Fruit fly (Drosophila melanogaster): Measurements from ENCODE around the gene St2.

DNA sequence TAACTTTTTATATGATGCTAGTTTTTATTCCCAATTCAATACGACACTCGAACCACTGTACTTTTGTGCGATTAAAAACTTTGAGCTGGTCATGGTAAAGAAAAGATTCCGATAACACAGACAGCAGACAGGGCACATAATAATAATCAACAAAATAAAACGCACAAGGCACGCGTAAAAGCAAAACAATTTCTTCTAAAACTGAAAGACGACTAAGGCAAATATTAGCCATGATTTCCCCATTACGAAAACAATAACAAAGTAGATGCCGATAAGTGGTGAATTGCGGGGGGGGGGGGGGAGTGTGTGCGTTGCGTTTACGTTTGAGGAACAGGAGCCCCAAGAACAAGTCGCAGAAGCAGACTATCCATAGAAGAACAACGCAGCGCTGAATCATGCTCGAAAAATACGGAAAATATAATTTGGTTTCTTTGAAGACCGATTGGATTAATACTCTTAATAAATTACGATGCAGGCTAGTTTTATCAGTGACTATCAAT, 16.8 kb upstream of the St2 start:
- TF ChIP-seq CG11617 (GFP tag; optimal IDR thresholded peaks at IDR 0.05), result no peak
- TF ChIP-seq ovo (GFP tag; optimal IDR thresholded peaks at IDR 0.05), result no peak
- TF ChIP-seq Crg-1 (GFP tag; optimal IDR thresholded peaks at IDR 0.05), result no peak
- no peak for TF ChIP-seq bab1 (GFP tag; optimal IDR thresholded peaks at IDR 0.05)
- no peak for TF ChIP-seq cnc (optimal IDR thresholded peaks at IDR 0.05)
- TF ChIP-seq Clk (GFP tag; optimal IDR thresholded peaks at IDR 0.05), result no peak
- no peak for TF ChIP-seq CG5204 (GFP tag; optimal IDR thresholded peaks at IDR 0.05)
- no peak for TF ChIP-seq CG7045 (GFP tag; optimal IDR thresholded peaks at IDR 0.05)
- no peak for TF ChIP-seq kay (GFP tag; ENCODE audit: borderline replicate concordance)
- no peak for TF ChIP-seq Hr96 (GFP tag; optimal IDR thresholded peaks at IDR 0.05)
- TF ChIP-seq CG14711 (tag; optimal IDR thresholded peaks at IDR 0.05), result no peak
- no peak for TF ChIP-seq CG12768 (GFP tag; optimal IDR thresholded peaks at IDR 0.05)
- no peak for TF ChIP-seq toe (GFP tag; optimal IDR thresholded peaks at IDR 0.05)
- TF ChIP-seq CG33017 (tag; optimal IDR thresholded peaks at IDR 0.05), result no peak
